Worm (Caenorhabditis elegans) whole organism, L3 larva: ENCODE measurements around the gene C06E1.9.
A peak's percentile ranks its signal among the peaks of the same experiment; 100 is the strongest.

ENCODE experiments used
- R02D3.7 ChIP-seq: fragments of 150-350 bp; optimal IDR thresholded peaks from 2 replicates; lab custom pipeline; 2014; ENCODE audit warnings: missing biosample characterization, missing genetic modification characterization
- ZK546.5 ChIP-seq: sonication (generic microtip); optimal IDR thresholded peaks from 2 replicates; lab custom pipeline; 2017; ENCODE audit warnings: missing biosample characterization, missing genetic modification characterization
- aly-2 ChIP-seq: fragments of 150-350 bp; optimal IDR thresholded peaks from 2 replicates; lab custom pipeline; 2014; ENCODE audit warnings: missing biosample characterization, missing genetic modification characterization
- ama-1 ChIP-seq: fragments of 150-350 bp; optimal IDR thresholded peaks from 2 replicates; lab custom pipeline; 2018
- ceh-16 ChIP-seq: sonication (generic microtip); optimal IDR thresholded peaks from 2 replicates; lab custom pipeline; 2017; ENCODE audit warnings: missing biosample characterization, missing genetic modification characterization
- ceh-28 ChIP-seq: fragments of 150-350 bp; optimal IDR thresholded peaks from 2 replicates; lab custom pipeline; 2014; ENCODE audit warnings: missing biosample characterization, missing genetic modification reagents, missing genetic modification characterization
- ceh-82 ChIP-seq: fragments of 150-350 bp; optimal IDR thresholded peaks from 2 replicates; lab custom pipeline; 2014; ENCODE audit warnings: missing biosample characterization, missing genetic modification characterization
- ceh-9 ChIP-seq: sonication (generic microtip); optimal IDR thresholded peaks from 2 replicates; lab custom pipeline; 2018; ENCODE audit warnings: missing biosample characterization, missing genetic modification characterization
- daf-12 ChIP-seq: fragments of 150-350 bp; optimal IDR thresholded peaks from 2 replicates; lab custom pipeline; 2014; ENCODE audit warnings: missing biosample characterization, missing genetic modification reagents, missing genetic modification characterization
- egl-27 ChIP-seq: sonication (generic microtip); optimal IDR thresholded peaks from 4 replicates; lab custom pipeline; 2017; ENCODE audit warnings: missing biosample characterization, missing genetic modification reagents, missing genetic modification characterization
- egl-5 ChIP-seq: fragments of 150-350 bp; optimal IDR thresholded peaks from 2 replicates; lab custom pipeline; 2017; ENCODE audit warnings: missing biosample characterization, missing genetic modification reagents, missing genetic modification characterization, inconsistent platforms
- elt-1 ChIP-seq: fragments of 150-350 bp; optimal IDR thresholded peaks from 2 replicates; lab custom pipeline; 2014; ENCODE audit warnings: missing biosample characterization, missing genetic modification characterization
- elt-2 ChIP-seq: sonication (generic microtip); optimal IDR thresholded peaks from 2 replicates; lab custom pipeline; 2016; ENCODE audit warnings: missing genetic modification reagents, mild to moderate bottlenecking, missing genetic modification characterization, missing compliant biosample characterization
- elt-3 ChIP-seq, 3 experiments: fragments of 150-350 bp in 1 of 3; sonication (generic microtip) in 2 of 3; optimal IDR thresholded peaks; 2 replicates in 2 of 3; 4 replicates in 1 of 3; lab custom pipeline; 2014 to 2017; ENCODE audit warnings: missing biosample characterization in 3 of 3, missing genetic modification characterization in 3 of 3
- eor-1 ChIP-seq, 2 experiments: fragments of 150-350 bp; optimal IDR thresholded peaks; 2 replicates each; lab custom pipeline; 2014 to 2018; ENCODE audit warnings: missing biosample characterization in 2 of 2, missing genetic modification characterization in 2 of 2
- fkh-10 ChIP-seq: sonication (generic microtip); optimal IDR thresholded peaks from 2 replicates; lab custom pipeline; 2017; ENCODE audit warnings: missing biosample characterization, missing genetic modification reagents, missing genetic modification characterization
- fkh-2 ChIP-seq: fragments of 150-350 bp; optimal IDR thresholded peaks from 2 replicates; lab custom pipeline; 2014; ENCODE audit warnings: missing biosample characterization, missing genetic modification reagents, missing genetic modification characterization
- fos-1 ChIP-seq: fragments of 150-350 bp; optimal IDR thresholded peaks from 2 replicates; lab custom pipeline; 2014; ENCODE audit warnings: missing biosample characterization, missing genetic modification characterization
- hmg-11 ChIP-seq: sonication (generic microtip); optimal IDR thresholded peaks from 2 replicates; lab custom pipeline; 2016; ENCODE audit warnings: missing genetic modification characterization, missing compliant biosample characterization
- jun-1 ChIP-seq: fragments of 150-350 bp; optimal IDR thresholded peaks from 2 replicates; lab custom pipeline; 2014; ENCODE audit warnings: missing biosample characterization, missing genetic modification reagents, missing genetic modification characterization
- lin-15B ChIP-seq: fragments of 150-350 bp; optimal IDR thresholded peaks from 2 replicates; lab custom pipeline; 2014; ENCODE audit warnings: missing biosample characterization, missing genetic modification characterization
- lin-39 ChIP-seq: fragments of 150-350 bp; optimal IDR thresholded peaks from 2 replicates; lab custom pipeline; 2018; ENCODE audit warnings: missing biosample characterization, missing genetic modification reagents, missing genetic modification characterization
- lsy-12 ChIP-seq: sonication (generic microtip); optimal IDR thresholded peaks from 2 replicates; lab custom pipeline; 2016; ENCODE audit warnings: mild to moderate bottlenecking, missing genetic modification characterization, missing compliant biosample characterization
- mdl-1 ChIP-seq: fragments of 150-350 bp; optimal IDR thresholded peaks from 2 replicates; lab custom pipeline; 2014; ENCODE audit warnings: missing biosample characterization, missing genetic modification characterization
- mml-1 ChIP-seq: fragments of 150-350 bp; sonication (generic microtip); optimal IDR thresholded peaks from 3 replicates; lab custom pipeline; 2014; ENCODE audit warnings: missing biosample characterization, missing genetic modification characterization
- nfya-1 ChIP-seq: sonication (generic microtip); optimal IDR thresholded peaks from 2 replicates; lab custom pipeline; 2017; ENCODE audit warnings: missing genetic modification characterization, mild to moderate bottlenecking, missing compliant biosample characterization, antibody characterized with exemption, moderate library complexity; ENCODE audit not compliant: insufficient read depth
- nhr-11 ChIP-seq: fragments of 150-350 bp; optimal IDR thresholded peaks from 2 replicates; lab custom pipeline; 2014; ENCODE audit warnings: missing biosample characterization, missing genetic modification characterization
- nhr-12 ChIP-seq: fragments of 150-350 bp; optimal IDR thresholded peaks from 2 replicates; lab custom pipeline; 2014; ENCODE audit warnings: missing biosample characterization, missing genetic modification characterization
- nhr-23 ChIP-seq: fragments of 150-350 bp; optimal IDR thresholded peaks from 2 replicates; lab custom pipeline; 2014; ENCODE audit warnings: missing biosample characterization, missing genetic modification reagents, missing genetic modification characterization
- nhr-237 ChIP-seq: fragments of 150-350 bp; optimal IDR thresholded peaks from 2 replicates; lab custom pipeline; 2014; ENCODE audit warnings: missing biosample characterization, missing genetic modification characterization
- nhr-25 ChIP-seq: sonication (generic microtip); optimal IDR thresholded peaks from 2 replicates; lab custom pipeline; 2017; ENCODE audit warnings: missing biosample characterization, missing genetic modification characterization
- nhr-28 ChIP-seq: fragments of 150-350 bp; optimal IDR thresholded peaks from 2 replicates; lab custom pipeline; 2014; ENCODE audit warnings: missing biosample characterization, missing genetic modification characterization
- nhr-43 ChIP-seq: sonication (generic microtip); optimal IDR thresholded peaks from 2 replicates; lab custom pipeline; 2016; ENCODE audit warnings: mild to moderate bottlenecking, missing genetic modification characterization, missing compliant biosample characterization; ENCODE audit not compliant: poor library complexity, severe bottlenecking
- nhr-67 ChIP-seq: fragments of 150-350 bp; optimal IDR thresholded peaks from 2 replicates; lab custom pipeline; 2014; ENCODE audit warnings: missing biosample characterization, missing genetic modification characterization
- nhr-76 ChIP-seq: fragments of 150-350 bp; sonication (generic microtip); optimal IDR thresholded peaks from 5 replicates; lab custom pipeline; 2014; ENCODE audit warnings: missing biosample characterization, missing genetic modification characterization
- nhr-77 ChIP-seq: fragments of 150-350 bp; optimal IDR thresholded peaks from 2 replicates; lab custom pipeline; 2014; ENCODE audit warnings: missing biosample characterization, missing genetic modification characterization
- pha-4 ChIP-seq: fragments of 150-350 bp; optimal IDR thresholded peaks from 2 replicates; lab custom pipeline; 2014; ENCODE audit warnings: missing biosample characterization, missing genetic modification reagents, missing genetic modification characterization
- pqm-1 ChIP-seq: fragments of 150-350 bp; optimal IDR thresholded peaks from 2 replicates; lab custom pipeline; 2017; ENCODE audit warnings: missing biosample characterization, missing genetic modification characterization, inconsistent platforms
- sea-2 ChIP-seq: fragments of 150-350 bp; sonication (generic microtip); optimal IDR thresholded peaks from 4 replicates; lab custom pipeline; 2014; ENCODE audit warnings: missing biosample characterization, missing genetic modification reagents, missing genetic modification characterization
- skn-1 ChIP-seq: fragments of 150-350 bp; optimal IDR thresholded peaks from 2 replicates; lab custom pipeline; 2014; ENCODE audit warnings: missing biosample characterization, missing genetic modification characterization
- snpc-4 ChIP-seq: fragments of 150-350 bp; optimal IDR thresholded peaks from 2 replicates; lab custom pipeline; 2014; ENCODE audit warnings: missing biosample characterization, missing genetic modification characterization
- tbx-2 ChIP-seq: sonication (generic microtip); optimal IDR thresholded peaks from 2 replicates; lab custom pipeline; 2016; ENCODE audit warnings: mild to moderate bottlenecking, missing genetic modification characterization, missing compliant biosample characterization
- unc-39 ChIP-seq: sonication (generic microtip); optimal IDR thresholded peaks from 4 replicates; lab custom pipeline; 2017; ENCODE audit warnings: missing biosample characterization, missing genetic modification characterization
- unc-62 ChIP-seq: fragments of 150-350 bp; sonication (generic microtip); optimal IDR thresholded peaks from 4 replicates; lab custom pipeline; 2014; ENCODE audit warnings: missing biosample characterization, missing genetic modification reagents, missing genetic modification characterization
- zag-1 ChIP-seq: fragments of 150-350 bp; optimal IDR thresholded peaks from 2 replicates; lab custom pipeline; 2014; ENCODE audit warnings: missing biosample characterization, missing genetic modification characterization
- ztf-11 ChIP-seq: fragments of 150-350 bp; optimal IDR thresholded peaks from 2 replicates; lab custom pipeline; 2014; ENCODE audit warnings: missing biosample characterization, missing genetic modification characterization
- ztf-4 ChIP-seq: fragments of 150-350 bp; optimal IDR thresholded peaks from 2 replicates; lab custom pipeline; 2014; ENCODE audit warnings: missing biosample characterization, missing genetic modification characterization

Gene C06E1.9

DNA sequence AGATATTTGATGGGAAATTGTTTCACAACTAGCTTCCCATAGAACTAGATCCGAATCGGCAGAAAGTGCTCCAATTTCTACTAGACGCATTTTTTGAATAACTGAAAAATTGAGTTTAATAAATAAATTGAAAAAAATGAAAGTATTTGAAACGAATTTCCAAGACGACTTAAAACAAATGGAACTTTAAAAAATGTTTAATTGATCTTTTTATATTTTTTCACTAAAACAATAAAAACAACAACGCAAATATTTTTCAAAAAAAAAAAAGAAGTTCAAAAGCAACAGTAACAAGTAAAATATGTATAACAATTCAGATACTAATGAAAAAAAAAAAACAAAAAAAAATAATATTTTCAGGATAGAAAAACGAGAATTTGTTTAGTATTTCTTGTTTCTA is at the start of gene C06E1.9:
C06E1.9 (minus strand) TSS at position 101 of the 400 bp plus-strand sequence.
- TF ChIP-seq ama-1 (lab: Kevin White, UChicago) (no peak), unc-62 (GFP tag; lab: Kevin White, UChicago) (no peak), ceh-16 (tag; lab: Kevin White, UChicago) (no peak), tbx-2 (no peak), ztf-11 (tag; lab: Kevin White, UChicago) (no peak), nhr-11 (tag; lab: Kevin White, UChicago) (no peak), nhr-28 (tag; lab: Kevin White, UChicago) (no peak), ceh-9 (tag; lab: Kevin White, UChicago) (no peak), snpc-4 (tag; lab: Kevin White, UChicago) (no peak), mml-1 (tag; lab: Kevin White, UChicago) (no peak), eor-1 (tag; optimal IDR thresholded peaks at IDR 0.05; lab: Kevin White, UChicago) (no peak), nhr-23 (tag; lab: Kevin White, UChicago) (no peak)

DNA sequence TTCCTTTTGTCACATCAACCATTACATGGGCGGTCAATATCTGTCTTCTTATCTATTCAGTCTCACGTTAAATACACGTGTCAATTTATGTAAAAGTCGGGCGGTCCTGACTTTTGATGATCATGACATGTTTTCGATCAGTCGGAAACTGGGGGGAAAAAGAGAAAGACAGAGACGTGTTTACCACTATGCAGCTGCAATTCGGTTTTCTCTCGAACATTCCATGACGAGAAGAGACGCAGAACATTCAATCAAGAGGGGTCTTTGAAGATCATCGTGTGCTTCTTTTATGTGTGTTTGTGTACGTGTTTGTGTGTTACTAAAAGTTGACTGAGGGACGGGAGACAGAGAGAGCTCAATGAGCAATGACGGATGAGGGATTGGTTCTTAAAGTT is 48.8 kb upstream of the C06E1.9 start:
- TF ChIP-seq nhr-28 (tag; lab: Kevin White, UChicago) = no peak
- TF ChIP-seq pqm-1 (tag; lab: Kevin White, UChicago) = peak; percentile 82
- TF ChIP-seq nfya-1 (tag; lab: Kevin White, UChicago) = peak; percentile 85
- peak; percentile 79 for TF ChIP-seq mml-1 (tag; lab: Kevin White, UChicago)
- TF ChIP-seq nhr-237 (tag; lab: Kevin White, UChicago) = no peak
- no peak for TF ChIP-seq nhr-77 (tag; lab: Kevin White, UChicago)
- TF ChIP-seq eor-1 (tag; optimal IDR thresholded peaks at IDR 0.05; lab: Kevin White, UChicago) = peak in 1 of 2 experiments; percentile 32
- no peak for TF ChIP-seq ceh-82
- peak; percentile 25 for TF ChIP-seq fkh-2
- TF ChIP-seq nhr-11 (tag; lab: Kevin White, UChicago) = peak; percentile 78
- TF ChIP-seq ztf-4 (tag; lab: Kevin White, UChicago) = peak; percentile 66
- TF ChIP-seq daf-12 (tag; lab: Kevin White, UChicago) = no peak
- TF ChIP-seq tbx-2 = peak; percentile 88
- TF ChIP-seq egl-27 (tag; lab: Kevin White, UChicago) = peak; percentile 58
- TF ChIP-seq elt-2 (tag; lab: Kevin White, UChicago) = peak; percentile 98
- TF ChIP-seq ceh-9 (tag; lab: Kevin White, UChicago) = no peak
- TF ChIP-seq elt-3 (tag; optimal IDR thresholded peaks at IDR 0.05; lab: Kevin White, UChicago) = peak in 1 of 3 experiments; percentile 90
- TF ChIP-seq nhr-23 (tag; lab: Kevin White, UChicago) = peak; percentile 96
- peak; percentile 33 for TF ChIP-seq R02D3.7 (tag; lab: Kevin White, UChicago)
- TF ChIP-seq unc-39 = no peak
- peak; percentile 37 for TF ChIP-seq hmg-11 (tag; lab: Kevin White, UChicago)
- peak; percentile 52 for TF ChIP-seq lin-15B
- TF ChIP-seq unc-62 (GFP tag; lab: Kevin White, UChicago) = peak; percentile 84
- no peak for TF ChIP-seq zag-1 (tag; lab: Kevin White, UChicago)
- peak; percentile 92 for TF ChIP-seq nhr-25
- TF ChIP-seq egl-5 (tag; lab: Kevin White, UChicago) = peak; percentile 99
- peak; percentile 80 for TF ChIP-seq skn-1 (tag; lab: Kevin White, UChicago)
- TF ChIP-seq sea-2 = no peak
- peak; percentile 89 for TF ChIP-seq lsy-12 (tag; lab: Kevin White, UChicago)
- TF ChIP-seq ceh-28 (tag; lab: Kevin White, UChicago) = peak; percentile 79
- peak; percentile 98 for TF ChIP-seq pha-4 (tag; lab: Kevin White, UChicago)
- no peak for TF ChIP-seq nhr-12
- no peak for TF ChIP-seq ztf-11 (tag; lab: Kevin White, UChicago)
- TF ChIP-seq nhr-43 (tag; lab: Kevin White, UChicago) = peak; percentile 93
- peak; percentile 90 for TF ChIP-seq ama-1 (lab: Kevin White, UChicago)
- TF ChIP-seq ZK546.5 = no peak
- TF ChIP-seq nhr-67 (tag; lab: Kevin White, UChicago) = no peak
- TF ChIP-seq elt-1 (tag; lab: Kevin White, UChicago) = peak; percentile 85
- peak; percentile 88 for TF ChIP-seq lin-39 (tag; lab: Kevin White, UChicago)
- TF ChIP-seq ceh-16 (tag; lab: Kevin White, UChicago) = no peak
- peak; percentile 46 for TF ChIP-seq nhr-76
- peak; percentile 78 for TF ChIP-seq mdl-1 (tag; lab: Kevin White, UChicago)
- no peak for TF ChIP-seq fkh-10 (GFP tag; lab: Kevin White, UChicago)
- TF ChIP-seq snpc-4 (tag; lab: Kevin White, UChicago) = peak; percentile 74
- no peak for TF ChIP-seq aly-2 (tag; lab: Kevin White, UChicago)
- no peak for TF ChIP-seq fos-1
- peak; percentile 89 for TF ChIP-seq jun-1 (tag; lab: Kevin White, UChicago)
